Fruit fly (Drosophila melanogaster) whole organism, prepupa: ENCODE measurements around the gene CG17329.

Source experiments
- CG11294 ChIP-seq: fragments of 200-800 bp; sonication (Bioruptor generic); IDR thresholded peaks from 2 replicates; pipeline ENCODE4 v1.3.6; 2022; ENCODE audit warnings: missing biosample characterization, missing genetic modification characterization
- CG15336 ChIP-seq: fragments of 200-800 bp; sonication (Bioruptor generic); IDR thresholded peaks from 2 replicates; pipeline ENCODE4 v1.3.6; 2022; ENCODE audit warnings: missing biosample characterization, missing genetic modification characterization
- CG32006 ChIP-seq: fragments of 200-800 bp; sonication (Bioruptor generic); optimal IDR thresholded peaks from 3 replicates; lab custom pipeline; 2017; ENCODE audit warnings: missing biosample characterization, mild to moderate bottlenecking, missing genetic modification characterization
- Ets96B ChIP-seq: fragments of 200-800 bp; optimal IDR thresholded peaks from 2 replicates; lab custom pipeline; 2019; ENCODE audit warnings: missing biosample characterization, mild to moderate bottlenecking, missing genetic modification characterization, moderate library complexity
- Hr39 ChIP-seq: fragments of 200-800 bp; sonication (Bioruptor generic); optimal IDR thresholded peaks from 2 replicates; lab custom pipeline; 2016; ENCODE audit warnings: missing biosample characterization, missing genetic modification characterization
- Hr4 ChIP-seq: fragments of 200-800 bp; sonication (Bioruptor generic); optimal IDR thresholded peaks from 3 replicates; lab custom pipeline; 2016; ENCODE audit warnings: missing biosample characterization, missing genetic modification characterization
- dac ChIP-seq: fragments of 200-800 bp; sonication (Bioruptor generic); optimal IDR thresholded peaks from 2 replicates; lab custom pipeline; 2017; ENCODE audit warnings: missing biosample characterization, mild to moderate bottlenecking, missing genetic modification characterization
- pdm3 ChIP-seq: fragments of 200-800 bp; sonication (Bioruptor generic); optimal IDR thresholded peaks from 3 replicates; lab custom pipeline; 2016; ENCODE audit warnings: missing biosample characterization, missing genetic modification characterization

Gene CG17329

DNA sequence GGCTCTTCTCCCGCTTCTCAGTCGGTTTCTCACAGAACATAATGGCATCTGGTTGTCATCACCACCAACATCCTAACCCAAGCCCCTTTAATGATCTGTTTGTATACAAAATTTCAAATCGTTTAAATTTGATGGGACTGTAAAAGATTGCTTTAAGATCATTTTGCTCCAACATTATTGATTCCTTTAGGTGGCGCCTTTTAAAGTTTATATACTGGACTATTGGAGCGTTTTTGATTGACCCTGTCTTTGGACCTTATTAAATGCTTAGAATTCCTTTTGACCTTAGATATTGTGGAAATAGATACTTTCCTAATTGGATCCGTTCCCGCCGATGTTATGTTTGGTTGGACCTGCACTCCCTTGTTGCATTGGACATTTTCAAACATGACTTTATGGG lies 49.2 kb downstream of the CG17329 start, which contains the start of gene CG42266:
CG42266 (minus strand) TSS at position 101 of the 400 bp plus-strand sequence.
- TF ChIP-seq CG15336 (no peak), CG11294 (GFP tag; lab: Robert Waterston, UW) (no peak), Hr4 (no peak), dac (GFP tag; lab: Kevin White, UChicago) (no peak), Ets96B (tag; lab: Kevin White, UChicago) (no peak), Hr39 (GFP tag; lab: Kevin White, UChicago) (no peak), CG32006 (GFP tag; lab: Kevin White, UChicago) (no peak), pdm3 (GFP tag; lab: Kevin White, UChicago) (no peak)
